Fruit fly (Drosophila melanogaster) whole organism, embryonic: Measurements from ENCODE around the gene CG5043.

Experiments used
- CG1024 ChIP-seq: fragments of 200-800 bp; sonication (Bioruptor generic); IDR thresholded peaks from 2 replicates; pipeline ENCODE4 v1.3.6; 2022; ENCODE audit warnings: missing biosample characterization, missing genetic modification characterization
- CG18476 ChIP-seq: fragments of 200-800 bp; sonication (Bioruptor generic); optimal IDR thresholded peaks from 2 replicates; lab custom pipeline; 2016; ENCODE audit warnings: missing biosample characterization, mild to moderate bottlenecking, missing genetic modification characterization
- CG8478 ChIP-seq: fragments of >200 bp; optimal IDR thresholded peaks from 2 replicates; lab custom pipeline; 2018
- cas ChIP-seq: fragments of 200-800 bp; sonication (Bioruptor generic); IDR thresholded peaks from 2 replicates; pipeline ENCODE4 v1.3.6; 2022; ENCODE audit warnings: missing biosample characterization, missing genetic modification characterization
- disco-r ChIP-seq: fragments of 200-800 bp; sonication (Bioruptor generic); optimal IDR thresholded peaks from 2 replicates; lab custom pipeline; 2016; ENCODE audit warnings: missing biosample characterization, missing genetic modification characterization
- gce ChIP-seq: fragments of 200-800 bp; sonication (Bioruptor generic); IDR thresholded peaks from 3 replicates; pipeline ENCODE4 v1.3.6; 2022; ENCODE audit warnings: missing biosample characterization, missing genetic modification characterization

- TF ChIP-seq disco-r (GFP tag; lab: Kevin White, UChicago) (no peak), CG18476 (GFP tag; lab: Kevin White, UChicago) (no peak), CG8478 (no peak), gce (no peak), cas (GFP tag; lab: Robert Waterston, UW) (no peak), CG1024 (GFP tag; lab: Robert Waterston, UW) (no peak)
These were observed 13.2 kb upstream of the CG5043 start for dm6 chr2L:17420419-17420818.
